Fruit fly (Drosophila melanogaster) whole organism, prepupa: ENCODE results near the gene CG6495.

Source experiments
- Blimp-1 ChIP-seq: fragments of 200-800 bp; sonication (Bioruptor generic); optimal IDR thresholded peaks from 3 replicates; lab custom pipeline; 2017; ENCODE audit warnings: missing biosample characterization, missing genetic modification characterization, mild to moderate bottlenecking, moderate library complexity, missing genetic modification reagents
- CG16779 ChIP-seq: fragments of 200-800 bp; sonication (Bioruptor generic); optimal IDR thresholded peaks from 3 replicates; lab custom pipeline; 2017; ENCODE audit warnings: missing biosample characterization, mild to moderate bottlenecking, missing genetic modification characterization
- CG4318 ChIP-seq: fragments of 200-800 bp; sonication (Bioruptor generic); optimal IDR thresholded peaks from 3 replicates; lab custom pipeline; 2017; ENCODE audit warnings: missing biosample characterization, mild to moderate bottlenecking, missing genetic modification characterization
- CG6854 ChIP-seq: fragments of 200-800 bp; sonication (Bioruptor generic); optimal IDR thresholded peaks from 2 replicates; lab custom pipeline; 2017; ENCODE audit warnings: missing biosample characterization, mild to moderate bottlenecking, missing genetic modification characterization
- spab ChIP-seq: fragments of 200-800 bp; sonication (Bioruptor generic); optimal IDR thresholded peaks from 2 replicates; lab custom pipeline; 2017; ENCODE audit warnings: missing biosample characterization, mild to moderate bottlenecking, missing genetic modification characterization, missing genetic modification reagents
- ss ChIP-seq, 2 experiments: fragments of 200-800 bp; sonication (Bioruptor generic); optimal IDR thresholded peaks; 2 replicates in 1 of 2; 3 replicates in 1 of 2; lab custom pipeline; 2017 to 2018; ENCODE audit warnings: mild to moderate bottlenecking in 2 of 2, missing biosample characterization in 2 of 2, missing genetic modification characterization in 2 of 2, moderate library complexity in 1 of 2

DNA sequence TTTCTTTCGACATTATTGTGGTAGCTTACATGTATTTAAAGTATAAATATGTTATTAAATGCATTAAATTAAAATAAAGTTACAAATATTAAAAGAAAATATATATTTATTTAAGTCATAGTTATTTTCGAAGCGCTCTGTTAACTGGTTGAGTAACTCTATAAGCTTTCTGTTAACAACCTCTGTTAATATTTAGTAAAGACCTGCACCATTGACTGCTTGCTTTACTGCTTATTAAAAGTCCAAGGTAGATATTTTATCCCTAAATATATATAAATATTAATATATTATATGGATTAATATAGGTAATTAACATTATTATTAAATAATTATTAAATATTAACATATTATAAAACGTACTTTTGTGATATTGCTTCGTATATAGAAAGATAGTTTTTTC is 39.4 kb upstream of the CG6495 start:
- TF ChIP-seq CG6854 (no peak), CG4318 (GFP tag; lab: Kevin White, UChicago) (no peak), ss (GFP tag; optimal IDR thresholded peaks at IDR 0.05; lab: Kevin White, UChicago) (no peak), CG16779 (tag; lab: Kevin White, UChicago) (no peak), spab (no peak), Blimp-1 (GFP tag; lab: Kevin White, UChicago) (no peak)
